Fruit fly (Drosophila melanogaster) whole organism, embryonic: ENCODE data around the gene Lst8.

Source experiments
- CG10431 ChIP-seq: fragments of 200-800 bp; sonication (Bioruptor generic); optimal IDR thresholded peaks from 3 replicates; lab custom pipeline; 2018; ENCODE audit warnings: missing biosample characterization, mild to moderate bottlenecking, missing genetic modification characterization
- CG10543 ChIP-seq: fragments of 200-800 bp; sonication (Bioruptor generic); optimal IDR thresholded peaks from 3 replicates; lab custom pipeline; 2017; ENCODE audit warnings: missing biosample characterization, mild to moderate bottlenecking, missing genetic modification characterization, moderate library complexity
- CG10959 ChIP-seq: fragments of 200-800 bp; sonication (Bioruptor generic); IDR thresholded peaks from 2 replicates; pipeline ENCODE4 v1.3.6; 2022; ENCODE audit warnings: missing biosample characterization, missing genetic modification characterization
- CG11085 ChIP-seq: fragments of 200-800 bp; sonication (Bioruptor generic); IDR thresholded peaks from 2 replicates; pipeline ENCODE4 v1.3.6; 2022; ENCODE audit warnings: missing biosample characterization, missing genetic modification characterization
- CG12219 ChIP-seq: fragments of 200-800 bp; sonication (Bioruptor generic); optimal IDR thresholded peaks from 3 replicates; lab custom pipeline; 2018; ENCODE audit warnings: missing biosample characterization, mild to moderate bottlenecking, missing genetic modification characterization
- CG12769 ChIP-seq: fragments of 200-800 bp; sonication (Bioruptor generic); optimal IDR thresholded peaks from 2 replicates; lab custom pipeline; 2019; ENCODE audit warnings: missing biosample characterization, mild to moderate bottlenecking, missing genetic modification characterization, moderate library complexity
- CG13424 ChIP-seq: fragments of 200-800 bp; sonication (Bioruptor generic); optimal IDR thresholded peaks from 2 replicates; lab custom pipeline; 2019; ENCODE audit warnings: missing biosample characterization, mild to moderate bottlenecking, missing genetic modification characterization, moderate library complexity
- CG14014 ChIP-seq: fragments of 200-800 bp; sonication (Bioruptor generic); IDR thresholded peaks from 2 replicates; pipeline ENCODE4 v1.3.6; 2022; ENCODE audit warnings: missing biosample characterization, missing genetic modification characterization
- CG14441 ChIP-seq: fragments of 200-800 bp; sonication (Bioruptor generic); IDR thresholded peaks from 2 replicates; pipeline ENCODE4 v1.3.6; 2022; ENCODE audit warnings: missing biosample characterization, missing genetic modification characterization
- CG15269 ChIP-seq: fragments of 200-800 bp; sonication (Bioruptor generic); optimal IDR thresholded peaks from 2 replicates; lab custom pipeline; 2018; ENCODE audit warnings: missing biosample characterization, mild to moderate bottlenecking, missing genetic modification characterization, moderate library complexity
- CG17612 ChIP-seq: fragments of 200-800 bp; sonication (Bioruptor generic); IDR thresholded peaks from 2 replicates; pipeline ENCODE4 v1.3.6; 2022; ENCODE audit warnings: missing biosample characterization, missing genetic modification characterization
- CG34376 ChIP-seq: fragments of 200-800 bp; sonication (Bioruptor generic); optimal IDR thresholded peaks from 2 replicates; lab custom pipeline; 2018; ENCODE audit warnings: missing biosample characterization, mild to moderate bottlenecking, missing genetic modification characterization
- CG4707 ChIP-seq: fragments of 200-800 bp; sonication (Bioruptor generic); optimal IDR thresholded peaks from 2 replicates; lab custom pipeline; 2018; ENCODE audit warnings: missing biosample characterization, mild to moderate bottlenecking, missing genetic modification characterization, moderate library complexity
- CG4854 ChIP-seq: fragments of 200-800 bp; sonication (Bioruptor generic); optimal IDR thresholded peaks from 2 replicates; lab custom pipeline; 2016; ENCODE audit warnings: missing biosample characterization, missing genetic modification characterization, inconsistent platforms
- CG6683 ChIP-seq: fragments of 200-800 bp; sonication (Bioruptor generic); optimal IDR thresholded peaks from 2 replicates; lab custom pipeline; 2017; ENCODE audit warnings: missing biosample characterization, mild to moderate bottlenecking, missing genetic modification characterization, missing genetic modification reagents
- CG7786 ChIP-seq: fragments of 200-800 bp; sonication (Bioruptor generic); optimal IDR thresholded peaks from 2 replicates; lab custom pipeline; 2016; ENCODE audit warnings: missing biosample characterization, missing genetic modification characterization
- CG8290 ChIP-seq, 3 experiments: fragments of 200-800 bp; sonication (Bioruptor generic); optimal IDR thresholded peaks; 2 replicates each; lab custom pipeline; 2016 to 2019; ENCODE audit warnings: missing biosample characterization in 3 of 3, missing genetic modification characterization in 3 of 3, mild to moderate bottlenecking in 2 of 3, moderate library complexity in 1 of 3
- CG9609 ChIP-seq: fragments of 200-800 bp; sonication (Bioruptor generic); optimal IDR thresholded peaks from 3 replicates; lab custom pipeline; 2016; ENCODE audit warnings: missing biosample characterization, missing genetic modification characterization
- CG9727 ChIP-seq: fragments of 200-800 bp; sonication (Bioruptor generic); optimal IDR thresholded peaks from 3 replicates; lab custom pipeline; 2017; ENCODE audit warnings: missing biosample characterization, mild to moderate bottlenecking, missing genetic modification characterization
- CrebB ChIP-seq: fragments of 200-800 bp; sonication (Bioruptor generic); optimal IDR thresholded peaks from 3 replicates; lab custom pipeline; 2018; ENCODE audit warnings: missing biosample characterization, mild to moderate bottlenecking, missing genetic modification characterization
- D ChIP-seq, 2 experiments: fragments of 200-800 bp in 1 of 2; fragments of >200 bp in 1 of 2; sonication (Bioruptor generic) in 1 of 2; optimal IDR thresholded peaks; 2 replicates in 1 of 2; 3 replicates in 1 of 2; lab custom pipeline; 2017; ENCODE audit warnings: mild to moderate bottlenecking in 1 of 2, missing biosample characterization in 1 of 2, missing genetic modification characterization in 1 of 2, missing genetic modification reagents in 1 of 2
- Doc3 ChIP-seq: fragments of 200-800 bp; sonication (Bioruptor generic); IDR thresholded peaks from 3 replicates; pipeline ENCODE4 v1.3.6; 2022; ENCODE audit warnings: missing biosample characterization, missing genetic modification characterization; ENCODE audit not compliant: partially characterized antibody
- HLHmδ ChIP-seq: fragments of 200-800 bp; sonication (Bioruptor generic); optimal IDR thresholded peaks from 2 replicates; lab custom pipeline; 2018; ENCODE audit warnings: missing biosample characterization, mild to moderate bottlenecking, missing genetic modification characterization, moderate library complexity
- Hmr ChIP-seq: fragments of 200-800 bp; sonication (Bioruptor generic); optimal IDR thresholded peaks from 3 replicates; lab custom pipeline; 2017; ENCODE audit warnings: mild to moderate bottlenecking, missing biosample characterization, missing genetic modification reagents, missing genetic modification characterization
- Hr51 ChIP-seq, 2 experiments: fragments of 200-800 bp; sonication (Bioruptor generic); optimal IDR thresholded peaks; 2 replicates in 1 of 2; 3 replicates in 1 of 2; lab custom pipeline; 2016 to 2018; ENCODE audit warnings: missing biosample characterization in 2 of 2, missing genetic modification characterization in 2 of 2, mild to moderate bottlenecking in 1 of 2, moderate library complexity in 1 of 2
- Nf-YA ChIP-seq: fragments of 200-800 bp; sonication (Bioruptor generic); IDR thresholded peaks from 2 replicates; pipeline ENCODE4 v1.3.6; 2022; ENCODE audit warnings: missing biosample characterization, missing genetic modification characterization
- Rx ChIP-seq: fragments of 200-800 bp; sonication (Bioruptor generic); IDR thresholded peaks from 2 replicates; pipeline ENCODE4 v1.3.6; 2022; ENCODE audit warnings: missing biosample characterization, missing genetic modification characterization
- Side ChIP-seq: fragments of 200-800 bp; sonication (Bioruptor generic); optimal IDR thresholded peaks from 2 replicates; lab custom pipeline; 2016; ENCODE audit warnings: missing biosample characterization, missing genetic modification characterization
- Ssrp ChIP-seq: fragments of 200-800 bp; sonication (Bioruptor generic); optimal IDR thresholded peaks from 2 replicates; lab custom pipeline; 2018; ENCODE audit warnings: missing biosample characterization, mild to moderate bottlenecking, missing genetic modification characterization, moderate library complexity
- Trl ChIP-seq, 3 experiments: fragments of >200 bp in 2 of 3; fragments of 200-800 bp in 1 of 3; sonication (Bioruptor generic) in 1 of 3; optimal IDR thresholded peaks; 2 replicates in 1 of 3; 3 replicates in 2 of 3; lab custom pipeline; 2016 to 2017; ENCODE audit warnings: missing biosample characterization in 1 of 3, missing genetic modification characterization in 1 of 3
- fd3F ChIP-seq: fragments of 200-800 bp; sonication (Bioruptor generic); optimal IDR thresholded peaks from 2 replicates; lab custom pipeline; 2018; ENCODE audit warnings: missing biosample characterization, mild to moderate bottlenecking, missing genetic modification characterization, moderate library complexity
- fd64A ChIP-seq: fragments of 200-800 bp; sonication (Bioruptor generic); optimal IDR thresholded peaks from 3 replicates; lab custom pipeline; 2018; ENCODE audit warnings: missing biosample characterization, mild to moderate bottlenecking, missing genetic modification characterization
- gsb ChIP-seq: fragments of 200-800 bp; sonication (Bioruptor generic); IDR thresholded peaks from 2 replicates; pipeline ENCODE4 v1.3.6; 2022; ENCODE audit warnings: missing biosample characterization, missing genetic modification characterization
- insv ChIP-seq, 2 experiments: fragments of 200-800 bp; sonication (Bioruptor generic); optimal IDR thresholded peaks; 3 replicates each; lab custom pipeline; 2016 to 2018; ENCODE audit warnings: missing biosample characterization in 2 of 2, missing genetic modification characterization in 2 of 2
- pho ChIP-seq: fragments of 200-800 bp; sonication (Bioruptor generic); optimal IDR thresholded peaks from 2 replicates; lab custom pipeline; 2016; ENCODE audit warnings: missing biosample characterization, missing genetic modification characterization
- pros ChIP-seq: fragments of 200-800 bp; sonication (Bioruptor generic); optimal IDR thresholded peaks from 3 replicates; lab custom pipeline; 2019; ENCODE audit warnings: missing biosample characterization, mild to moderate bottlenecking, missing genetic modification characterization, moderate library complexity
- salm ChIP-seq: fragments of 200-800 bp; sonication (Bioruptor generic); optimal IDR thresholded peaks from 2 replicates; lab custom pipeline; 2018; ENCODE audit warnings: missing biosample characterization, mild to moderate bottlenecking, missing genetic modification characterization
- schlank ChIP-seq: fragments of 200-800 bp; sonication (Bioruptor generic); optimal IDR thresholded peaks from 2 replicates; lab custom pipeline; 2018; ENCODE audit warnings: missing biosample characterization, mild to moderate bottlenecking, missing genetic modification characterization
- sug ChIP-seq: fragments of 200-800 bp; optimal IDR thresholded peaks from 2 replicates; lab custom pipeline; 2019; ENCODE audit warnings: missing biosample characterization, mild to moderate bottlenecking, missing genetic modification characterization, moderate library complexity
- toy ChIP-seq: fragments of 200-800 bp; sonication (Bioruptor generic); IDR thresholded peaks from 2 replicates; pipeline ENCODE4 v1.3.6; 2022; ENCODE audit warnings: missing biosample characterization, missing genetic modification characterization
- usp ChIP-seq: fragments of >200 bp; optimal IDR thresholded peaks from 2 replicates; lab custom pipeline; 2017; ENCODE audit warnings: missing biosample characterization, missing genetic modification characterization
- vnd ChIP-seq: fragments of 200-800 bp; sonication (Bioruptor generic); IDR thresholded peaks from 3 replicates; pipeline ENCODE4 v1.3.6; 2022; ENCODE audit warnings: missing biosample characterization, missing genetic modification characterization; ENCODE audit not compliant: partially characterized antibody
- wdn ChIP-seq: fragments of 200-800 bp; sonication (Bioruptor generic); IDR thresholded peaks from 2 replicates; pipeline ENCODE4 v1.3.6; 2022; ENCODE audit warnings: missing biosample characterization, missing genetic modification characterization
- zf30C ChIP-seq: fragments of 200-800 bp; sonication (Bioruptor generic); optimal IDR thresholded peaks from 3 replicates; lab custom pipeline; 2018; ENCODE audit warnings: missing biosample characterization, mild to moderate bottlenecking, missing genetic modification characterization

Gene Lst8

dm6 chrX:9578696-9579509 is 26.9 kb downstream of the Lst8 start (continued):
- peak; percentile 97 for TF ChIP-seq CG13424 (tag; lab: Kevin White, UChicago)
- peak; percentile 98 for TF ChIP-seq CG9727 (GFP tag; lab: Kevin White, UChicago)
- TF ChIP-seq D (optimal IDR thresholded peaks at IDR 0.05; lab: Kevin White, UChicago) = no peak
- peak; percentile 99 for TF ChIP-seq D (GFP tag; optimal IDR thresholded peaks at IDR 0.05; lab: Kevin White, UChicago)
- peak; percentile 89 for TF ChIP-seq pros (GFP tag; lab: Kevin White, UChicago)
- TF ChIP-seq CG11085 (GFP tag; lab: Robert Waterston, UW) = peak; percentile 97
- TF ChIP-seq Doc3 (GFP tag; lab: Robert Waterston, UW) = no peak
- peak; percentile 98 for TF ChIP-seq pho
- peak; percentile 94 for TF ChIP-seq Nf-YA (GFP tag; lab: Robert Waterston, UW)
- TF ChIP-seq fd64A (GFP tag; lab: Kevin White, UChicago) = peak; percentile 97
- peak; percentile 99 for TF ChIP-seq CG7786 (GFP tag; lab: Kevin White, UChicago)
- peak; percentile 98 for TF ChIP-seq CG9609 (GFP tag; lab: Kevin White, UChicago)
- TF ChIP-seq Ssrp (tag; lab: Kevin White, UChicago) = peak; percentile 99
- peak; percentile 95 for TF ChIP-seq toy
- TF ChIP-seq CG34376 (GFP tag; lab: Kevin White, UChicago) = peak; percentile 76
- peak; percentile 98 for TF ChIP-seq CG14441 (GFP tag; lab: Robert Waterston, UW)
- TF ChIP-seq usp (GFP tag; lab: Kevin White, UChicago) = no peak
- TF ChIP-seq Side = peak; percentile 98
- peak; percentile 96 for TF ChIP-seq CG4854 (GFP tag; lab: Kevin White, UChicago)
- peak; percentile 98 for TF ChIP-seq CG10959
- peak; percentile 11 to 32 for TF ChIP-seq Trl (optimal IDR thresholded peaks at IDR 0.05; lab: Kevin White, UChicago)
- TF ChIP-seq Trl (GFP tag; optimal IDR thresholded peaks at IDR 0.05; lab: Kevin White, UChicago) = peak; percentile 99
- peak; percentile 95 for TF ChIP-seq CrebB (tag; lab: Kevin White, UChicago)
- TF ChIP-seq wdn (GFP tag; lab: Robert Waterston, UW) = peak; percentile 98
- peak; percentile 96 for TF ChIP-seq schlank
- no peak for TF ChIP-seq vnd (GFP tag; lab: Robert Waterston, UW)
- TF ChIP-seq insv (GFP tag; optimal IDR thresholded peaks at IDR 0.05; lab: Kevin White, UChicago) = peak; percentile 39 to 40
- TF ChIP-seq CG4707 (GFP tag; lab: Kevin White, UChicago) = peak; percentile 96
- TF ChIP-seq CG10431 (GFP tag; lab: Kevin White, UChicago) = peak; percentile 92
- peak; percentile 99 for TF ChIP-seq Rx (GFP tag; lab: Robert Waterston, UW)
- TF ChIP-seq gsb (GFP tag; lab: Robert Waterston, UW) = peak; percentile 96
- peak; percentile 95 for TF ChIP-seq salm (tag; lab: Kevin White, UChicago)

dm6 chrX:9578014-9578413 is 27.8 kb downstream of the Lst8 start:
- no peak for TF ChIP-seq zf30C
- TF ChIP-seq CG8290 (GFP tag; optimal IDR thresholded peaks at IDR 0.05; lab: Kevin White, UChicago) = no peak
- peak in 1 of 2 experiments; percentile 47 for TF ChIP-seq CG8290 (tag; optimal IDR thresholded peaks at IDR 0.05; lab: Kevin White, UChicago)
- no peak for TF ChIP-seq Hr51 (GFP tag; optimal IDR thresholded peaks at IDR 0.05; lab: Kevin White, UChicago)
- no peak for TF ChIP-seq HLHmδ (GFP tag; lab: Kevin White, UChicago)
- peak; percentile 22 for TF ChIP-seq CG12769 (tag; lab: Kevin White, UChicago)
- TF ChIP-seq CG6683 = no peak
- TF ChIP-seq CG10543 = peak; percentile 7
- no peak for TF ChIP-seq CG17612
- peak; percentile 14 for TF ChIP-seq fd3F (GFP tag; lab: Kevin White, UChicago)
- TF ChIP-seq CG12219 (GFP tag; lab: Kevin White, UChicago) = no peak
- peak; percentile 26 for TF ChIP-seq CG15269 (tag; lab: Kevin White, UChicago)
- TF ChIP-seq sug = peak; percentile 60
- peak; percentile 11 for TF ChIP-seq Hmr (GFP tag; lab: Kevin White, UChicago)
- TF ChIP-seq CG14014 (GFP tag; lab: Robert Waterston, UW) = peak; percentile 15; the same call in 1 of the 2 replicates
- TF ChIP-seq CrebB (tag; lab: Kevin White, UChicago) = peak; percentile 4
